Worm (Caenorhabditis elegans) whole organism, late embryonic: ENCODE data around the gene srbc-3.

Source experiments
- ceh-2 ChIP-seq: sonication (generic microtip); optimal IDR thresholded peaks from 2 replicates; lab custom pipeline; 2016; ENCODE audit warnings: missing genotype, missing genetic modification characterization, missing compliant biosample characterization
- ceh-48 ChIP-seq: sonication (generic microtip); optimal IDR thresholded peaks from 2 replicates; lab custom pipeline; 2016; ENCODE audit warnings: missing genetic modification characterization, inconsistent platforms, missing compliant biosample characterization
- ceh-9 ChIP-seq: sonication (generic microtip); optimal IDR thresholded peaks from 2 replicates; lab custom pipeline; 2016; ENCODE audit warnings: mild to moderate bottlenecking, missing genetic modification characterization, inconsistent platforms, missing compliant biosample characterization
- elt-2 ChIP-seq: sonication (generic microtip); optimal IDR thresholded peaks from 2 replicates; lab custom pipeline; 2016; ENCODE audit warnings: missing genetic modification reagents, missing genetic modification characterization, missing compliant biosample characterization
- elt-4 ChIP-seq: sonication (generic microtip); optimal IDR thresholded peaks from 2 replicates; lab custom pipeline; 2016; ENCODE audit warnings: missing genetic modification characterization, missing compliant biosample characterization
- ets-4 ChIP-seq: sonication (generic microtip); optimal IDR thresholded peaks from 2 replicates; lab custom pipeline; 2016; ENCODE audit warnings: missing genetic modification characterization, missing compliant biosample characterization
- fax-1 ChIP-seq: sonication (generic microtip); optimal IDR thresholded peaks from 2 replicates; lab custom pipeline; 2016; ENCODE audit warnings: missing genotype, missing genetic modification characterization, missing compliant biosample characterization
- hlh-15 ChIP-seq: sonication (generic microtip); optimal IDR thresholded peaks from 2 replicates; lab custom pipeline; 2016; ENCODE audit warnings: missing genetic modification characterization, missing compliant biosample characterization
- hlh-6 ChIP-seq: sonication (generic microtip); optimal IDR thresholded peaks from 2 replicates; lab custom pipeline; 2016; ENCODE audit warnings: missing genotype, missing genetic modification characterization, missing compliant biosample characterization
- lim-6 ChIP-seq: sonication (generic microtip); optimal IDR thresholded peaks from 2 replicates; lab custom pipeline; 2016; ENCODE audit warnings: missing genetic modification characterization, missing compliant biosample characterization
- lin-11 ChIP-seq: fragments of 200-800 bp; sonication (Bioruptor generic); optimal IDR thresholded peaks from 2 replicates; lab custom pipeline; 2018; ENCODE audit warnings: mild to moderate bottlenecking, missing genetic modification characterization, missing compliant biosample characterization
- pag-3 ChIP-seq: sonication (generic microtip); optimal IDR thresholded peaks from 2 replicates; lab custom pipeline; 2016; ENCODE audit warnings: missing compliant biosample characterization, missing genetic modification characterization, borderline replicate concordance
- sox-4 ChIP-seq: sonication (generic microtip); optimal IDR thresholded peaks from 2 replicates; lab custom pipeline; 2017; ENCODE audit warnings: mild to moderate bottlenecking, missing genetic modification characterization, inconsistent platforms, missing compliant biosample characterization
- syd-9 ChIP-seq: sonication (generic microtip); optimal IDR thresholded peaks from 2 replicates; lab custom pipeline; 2016; ENCODE audit warnings: mild to moderate bottlenecking, missing genetic modification characterization, moderate library complexity, missing compliant biosample characterization

Gene srbc-3

DNA sequence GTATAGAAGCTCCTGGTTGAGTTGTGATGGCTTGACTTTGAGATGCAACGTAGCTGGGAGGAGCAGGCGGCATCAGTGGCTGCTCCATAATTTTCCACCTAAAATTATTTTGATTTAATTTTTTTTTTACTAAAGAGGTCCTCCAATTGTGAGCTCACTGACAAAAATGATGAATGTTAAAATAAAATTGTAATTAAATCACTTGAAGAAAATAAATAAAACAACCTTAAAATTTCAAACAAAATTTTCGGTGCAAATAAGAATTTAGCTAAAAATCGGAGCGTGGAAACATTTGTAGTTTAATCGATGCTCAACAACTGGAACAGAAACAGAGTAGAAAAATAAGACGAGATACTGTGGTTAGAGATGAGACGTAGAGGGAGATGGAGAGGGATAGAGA, 48.8 kb downstream of the srbc-3 start, which contains the start of gene scrm-3:
Gene scrm-3, minus strand, starts transcription at position 101 of the 400 bp plus-strand sequence.
- TF ChIP-seq elt-4 (tag; lab: Kevin White, UChicago) (no peak), pag-3 (tag; lab: Kevin White, UChicago) (no peak)

ce11 chrV:3358267-3358666, 50.0 kb downstream of the srbc-3 start, which contains the start of gene C04E12.5:
Gene C04E12.5 (plus strand): TSS chrV:3358567.
- TF ChIP-seq ceh-48 (tag; lab: Kevin White, UChicago) (no peak), ceh-9 (tag; lab: Kevin White, UChicago) (no peak), ceh-2 (tag; lab: Kevin White, UChicago) (no peak), fax-1 (no peak), hlh-15 (tag; lab: Kevin White, UChicago) (no peak), ets-4 (tag; lab: Kevin White, UChicago) (no peak), hlh-6 (tag; lab: Kevin White, UChicago) (no peak), sox-4 (tag; lab: Kevin White, UChicago) (no peak), syd-9 (tag; lab: Kevin White, UChicago) (no peak), lin-11 (tag; lab: Kevin White, UChicago) (no peak), lim-6 (tag; lab: Kevin White, UChicago) (no peak), elt-2 (no peak)
